Worm (Caenorhabditis elegans) whole organism, L2 larva: ENCODE data around the gene C25F6.8.

Source experiments
- ZK546.5 ChIP-seq: sonication (generic microtip); optimal IDR thresholded peaks from 2 replicates; lab custom pipeline; 2017; ENCODE audit warnings: missing biosample characterization, missing genetic modification characterization
- ama-1 ChIP-seq: fragments of 150-350 bp; optimal IDR thresholded peaks from 2 replicates; lab custom pipeline; 2018; ENCODE audit warnings: inconsistent platforms
- ceh-16 ChIP-seq: fragments of 150-350 bp; optimal IDR thresholded peaks from 2 replicates; lab custom pipeline; 2014; ENCODE audit warnings: missing biosample characterization, missing genetic modification characterization
- ceh-82 ChIP-seq: fragments of 150-350 bp; optimal IDR thresholded peaks from 2 replicates; lab custom pipeline; 2014; ENCODE audit warnings: missing biosample characterization, missing genetic modification characterization
- elt-3 ChIP-seq: sonication (generic microtip); optimal IDR thresholded peaks from 2 replicates; lab custom pipeline; 2017; ENCODE audit warnings: missing biosample characterization, missing genetic modification characterization
- mdl-1 ChIP-seq, 2 experiments: fragments of 150-350 bp in 1 of 2; sonication (generic microtip) in 1 of 2; optimal IDR thresholded peaks; 2 replicates each; lab custom pipeline; 2017; ENCODE audit warnings: missing biosample characterization in 2 of 2, missing genetic modification characterization in 2 of 2
- nhr-11 ChIP-seq: fragments of 150-350 bp; optimal IDR thresholded peaks from 2 replicates; lab custom pipeline; 2014; ENCODE audit warnings: missing biosample characterization, missing genetic modification characterization
- nhr-23 ChIP-seq: fragments of 150-350 bp; optimal IDR thresholded peaks from 2 replicates; lab custom pipeline; 2014; ENCODE audit warnings: missing biosample characterization, missing genetic modification reagents, missing genetic modification characterization
- nhr-77 ChIP-seq: fragments of 150-350 bp; optimal IDR thresholded peaks from 2 replicates; lab custom pipeline; 2014; ENCODE audit warnings: missing biosample characterization, missing genetic modification characterization
- peb-1 ChIP-seq: fragments of 150-350 bp; optimal IDR thresholded peaks from 2 replicates; lab custom pipeline; 2014; ENCODE audit warnings: missing biosample characterization, missing genetic modification characterization
- skn-1 ChIP-seq: sonication (generic microtip); optimal IDR thresholded peaks from 2 replicates; lab custom pipeline; 2017; ENCODE audit warnings: missing biosample characterization, missing genetic modification characterization
- snpc-4 ChIP-seq: fragments of 150-350 bp; optimal IDR thresholded peaks from 2 replicates; lab custom pipeline; 2014; ENCODE audit warnings: missing biosample characterization, missing genetic modification characterization
- unc-39 ChIP-seq: fragments of 150-350 bp; optimal IDR thresholded peaks from 2 replicates; lab custom pipeline; 2014; ENCODE audit warnings: missing biosample characterization, missing genetic modification characterization
- unc-62 ChIP-seq: fragments of 150-350 bp; optimal IDR thresholded peaks from 2 replicates; lab custom pipeline; 2014; ENCODE audit warnings: missing biosample characterization, missing genetic modification reagents, missing genetic modification characterization

DNA sequence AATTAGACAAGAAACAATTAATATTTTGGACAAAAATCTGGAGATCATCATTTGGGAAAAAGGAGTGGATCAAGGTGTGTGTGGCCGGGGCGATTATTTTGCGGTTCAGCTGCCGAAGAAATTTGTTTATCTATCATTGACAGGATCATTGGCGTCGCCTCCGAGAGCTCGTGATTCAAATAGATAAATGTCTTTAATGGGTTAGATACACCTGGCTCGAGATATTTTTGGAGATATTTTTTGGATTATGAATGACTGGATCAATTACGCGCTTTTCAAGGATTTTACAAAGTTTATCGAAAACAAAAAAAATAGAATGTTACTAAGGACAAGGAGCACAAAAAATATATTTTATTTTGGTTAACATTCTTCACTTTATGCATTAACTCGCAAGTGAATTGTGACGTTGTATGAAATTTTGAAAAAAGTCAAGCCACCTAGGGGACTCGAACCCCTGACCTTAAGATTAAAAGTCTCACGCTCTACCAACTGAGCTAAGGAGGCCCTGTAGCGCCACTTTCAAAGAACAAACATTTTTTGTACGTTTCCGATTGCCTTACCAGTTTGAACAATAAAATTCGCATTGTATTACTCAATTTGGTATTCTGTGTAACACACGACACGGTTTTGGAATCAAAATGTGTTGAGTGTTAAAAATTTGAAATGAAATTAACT, 2.9 kb downstream of the C25F6.8 start, which contains the start of gene C25F6.6:
- no peak for TF ChIP-seq skn-1 (tag; lab: Kevin White, UChicago)
- no peak for TF ChIP-seq peb-1
- no peak for TF ChIP-seq ZK546.5 (tag; lab: Kevin White, UChicago)
- no peak for TF ChIP-seq ceh-16 (tag; lab: Kevin White, UChicago)
- TF ChIP-seq elt-3 (tag; lab: Kevin White, UChicago): no peak
- TF ChIP-seq mdl-1 (tag; optimal IDR thresholded peaks at IDR 0.05; lab: Kevin White, UChicago): no peak
- TF ChIP-seq snpc-4 (tag; lab: Kevin White, UChicago): no peak
- no peak for TF ChIP-seq ama-1 (lab: Kevin White, UChicago)
- no peak for TF ChIP-seq nhr-11 (tag; lab: Kevin White, UChicago)
- TF ChIP-seq unc-39: no peak
- no peak for TF ChIP-seq ceh-82 (tag; lab: Kevin White, UChicago)
- TF ChIP-seq unc-62: no peak
- TF ChIP-seq nhr-23 (tag; lab: Kevin White, UChicago): no peak
- TF ChIP-seq nhr-77: no peak
